Worm (Caenorhabditis elegans): ENCODE data around the gene srlf-3.

- TF ChIP-seq ceh-31 (tag; optimal IDR thresholded peaks at IDR 0.05) (no peak), ceh-18 (tag; optimal IDR thresholded peaks at IDR 0.05) (no peak), unc-86 (tag; optimal IDR thresholded peaks at IDR 0.05) (no peak), ama-1 (optimal IDR thresholded peaks at IDR 0.05) (no peak), nhr-11 (tag; optimal IDR thresholded peaks at IDR 0.05) (no peak), madf-2 (tag; optimal IDR thresholded peaks at IDR 0.05) (no peak), pha-4 (tag; optimal IDR thresholded peaks at IDR 0.05) (no peak), ceh-48 (tag; optimal IDR thresholded peaks at IDR 0.05) (no peak), odd-2 (tag; optimal IDR thresholded peaks at IDR 0.05) (no peak), eyg-1 (tag; optimal IDR thresholded peaks at IDR 0.05) (no peak), tbx-2 (tag; optimal IDR thresholded peaks at IDR 0.05) (no peak), T23F11.4 (GFP tag; optimal IDR thresholded peaks at IDR 0.05) (no peak)
Measured at ce11 chrIV:8511056-8511455, 23.8 kb downstream of the srlf-3 start, which contains the start of gene mes-6.
